Worm (Caenorhabditis elegans): ENCODE data around the gene F28B4.1.

DNA sequence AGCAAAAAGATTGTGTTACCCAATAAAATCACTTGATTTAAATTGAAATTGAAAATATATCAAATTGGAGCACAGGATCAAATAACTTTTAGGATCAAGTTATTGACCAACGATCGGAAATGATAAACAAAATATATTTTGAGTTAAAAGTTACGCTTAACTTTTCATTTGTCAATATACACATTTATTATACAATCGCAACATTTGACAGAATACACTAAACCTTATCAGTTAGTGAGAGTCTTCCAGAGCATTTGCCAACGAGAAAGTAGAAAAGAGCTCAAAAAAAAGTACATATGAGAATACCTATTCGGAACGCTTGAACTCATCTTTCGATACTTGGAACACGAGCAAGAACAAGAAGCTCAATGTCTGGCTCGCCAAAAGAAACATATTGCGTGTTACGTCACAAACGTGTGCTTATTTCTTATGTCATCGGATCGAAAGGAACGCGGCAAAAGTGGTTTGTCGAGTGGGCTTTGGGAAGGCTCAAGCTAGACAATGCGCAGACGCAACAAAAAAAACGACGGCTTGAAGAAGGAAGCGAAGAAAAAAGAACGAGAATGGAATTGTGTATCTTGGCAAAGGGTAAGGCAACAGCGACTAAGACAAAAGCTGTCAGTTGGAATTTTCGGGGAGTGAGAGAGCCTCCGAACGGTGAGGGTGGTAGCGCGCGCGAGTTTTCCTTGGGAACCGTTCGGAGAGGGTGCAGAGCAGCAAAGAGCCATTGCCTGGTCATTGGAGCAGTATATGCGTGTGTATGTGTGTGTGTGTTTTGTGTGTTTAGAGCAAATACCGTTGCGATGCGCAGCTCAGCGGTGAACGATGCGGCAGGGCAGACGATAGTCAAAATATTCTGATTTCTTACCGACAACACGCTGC, 21.7 kb downstream of the F28B4.1 start:
- TF ChIP-seq pros-1 (tag; optimal IDR thresholded peaks at IDR 0.05) (no peak), sox-4 (tag; optimal IDR thresholded peaks at IDR 0.05) (no peak)
